Fruit fly (Drosophila melanogaster) whole organism, embryonic: Measurements from ENCODE around the gene CG11700.
A peak's percentile ranks its signal among the peaks of the same experiment; 100 is the strongest.

Source experiments
- Awh ChIP-seq: fragments of 200-800 bp; sonication (Bioruptor generic); IDR thresholded peaks from 2 replicates; pipeline ENCODE4, ENCODE4 v1.3.6; 2022; ENCODE audit warnings: missing biosample characterization, missing genetic modification characterization
- BtbVII ChIP-seq: fragments of 200-800 bp; sonication (Bioruptor generic); optimal IDR thresholded peaks from 3 replicates; lab custom pipeline; 2017; ENCODE audit warnings: missing biosample characterization, mild to moderate bottlenecking, missing genetic modification characterization
- CG11398 ChIP-seq: fragments of 200-800 bp; sonication (Bioruptor generic); optimal IDR thresholded peaks from 2 replicates; lab custom pipeline; 2016; ENCODE audit warnings: missing biosample characterization, missing genetic modification characterization
- CG11695 ChIP-seq: fragments of 200-800 bp; sonication (Bioruptor generic); IDR thresholded peaks from 3 replicates; pipeline ENCODE4 v1.3.6; 2022; ENCODE audit warnings: missing biosample characterization, missing genetic modification characterization
- CG12391 ChIP-seq: fragments of 200-800 bp; sonication (Bioruptor generic); optimal IDR thresholded peaks from 3 replicates; lab custom pipeline; 2018; ENCODE audit warnings: missing biosample characterization, mild to moderate bottlenecking, missing genetic modification characterization, moderate library complexity
- CG12769 ChIP-seq: fragments of 200-800 bp; sonication (Bioruptor generic); optimal IDR thresholded peaks from 2 replicates; lab custom pipeline; 2019; ENCODE audit warnings: missing biosample characterization, mild to moderate bottlenecking, missing genetic modification characterization, moderate library complexity
- CG2202 ChIP-seq: fragments of 200-800 bp; sonication (Bioruptor generic); optimal IDR thresholded peaks from 2 replicates; lab custom pipeline; 2018; ENCODE audit warnings: missing biosample characterization, mild to moderate bottlenecking, missing genetic modification characterization
- CG2712 ChIP-seq: fragments of 200-800 bp; optimal IDR thresholded peaks from 3 replicates; lab custom pipeline; 2019; ENCODE audit warnings: missing biosample characterization, mild to moderate bottlenecking, missing genetic modification characterization, moderate library complexity
- CG31388 ChIP-seq: fragments of 200-800 bp; sonication (Bioruptor generic); optimal IDR thresholded peaks from 2 replicates; lab custom pipeline; 2016; ENCODE audit warnings: missing biosample characterization, missing genetic modification characterization
- CG34376 ChIP-seq: fragments of 200-800 bp; sonication (Bioruptor generic); optimal IDR thresholded peaks from 2 replicates; lab custom pipeline; 2018; ENCODE audit warnings: missing biosample characterization, mild to moderate bottlenecking, missing genetic modification characterization
- CG3847 ChIP-seq: fragments of 200-800 bp; sonication (Bioruptor generic); IDR thresholded peaks from 2 replicates; pipeline ENCODE4 v1.3.6; 2022; ENCODE audit warnings: missing biosample characterization, missing genetic modification characterization
- CG4820 ChIP-seq: fragments of 200-800 bp; sonication (Bioruptor generic); optimal IDR thresholded peaks from 3 replicates; lab custom pipeline; 2016; ENCODE audit warnings: missing biosample characterization, missing genetic modification characterization
- CG6175 ChIP-seq: fragments of 200-800 bp; sonication (Bioruptor generic); IDR thresholded peaks from 3 replicates; pipeline ENCODE4 v1.3.6; 2022; ENCODE audit warnings: missing biosample characterization, missing genetic modification characterization
- CG6791 ChIP-seq: fragments of 200-800 bp; sonication (Bioruptor generic); IDR thresholded peaks from 3 replicates; pipeline ENCODE4 v1.3.6; 2022; ENCODE audit warnings: missing biosample characterization, missing genetic modification characterization; ENCODE audit not compliant: partially characterized antibody
- CG7928 ChIP-seq: fragments of 200-800 bp; sonication (Bioruptor generic); optimal IDR thresholded peaks from 2 replicates; lab custom pipeline; 2017; ENCODE audit warnings: missing biosample characterization, mild to moderate bottlenecking, missing genetic modification characterization
- CG8290 ChIP-seq, 3 experiments: fragments of 200-800 bp; sonication (Bioruptor generic); optimal IDR thresholded peaks; 2 replicates each; lab custom pipeline; 2016 to 2019; ENCODE audit warnings: missing biosample characterization in 3 of 3, missing genetic modification characterization in 3 of 3, mild to moderate bottlenecking in 2 of 3, moderate library complexity in 1 of 3
- CTCF ChIP-seq: fragments of 200-800 bp; sonication (Bioruptor generic); optimal IDR thresholded peaks from 2 replicates; lab custom pipeline; 2017; ENCODE audit warnings: missing biosample characterization, mild to moderate bottlenecking, missing genetic modification characterization, moderate library complexity
- CoRest ChIP-seq: fragments of 200-800 bp; sonication (Bioruptor generic); optimal IDR thresholded peaks from 3 replicates; lab custom pipeline; 2018; ENCODE audit warnings: missing biosample characterization, mild to moderate bottlenecking, missing genetic modification characterization, moderate library complexity
- D ChIP-seq, 2 experiments: fragments of 200-800 bp in 1 of 2; fragments of >200 bp in 1 of 2; sonication (Bioruptor generic) in 1 of 2; optimal IDR thresholded peaks; 2 replicates in 1 of 2; 3 replicates in 1 of 2; lab custom pipeline; 2017; ENCODE audit warnings: mild to moderate bottlenecking in 1 of 2, missing biosample characterization in 1 of 2, missing genetic modification characterization in 1 of 2, missing genetic modification reagents in 1 of 2
- Doc3 ChIP-seq: fragments of 200-800 bp; sonication (Bioruptor generic); IDR thresholded peaks from 3 replicates; pipeline ENCODE4 v1.3.6; 2022; ENCODE audit warnings: missing biosample characterization, missing genetic modification characterization; ENCODE audit not compliant: partially characterized antibody
- Dref ChIP-seq: fragments of 200-800 bp; sonication (Bioruptor generic); IDR thresholded peaks from 2 replicates; pipeline ENCODE4 v1.3.6; 2022; ENCODE audit warnings: missing biosample characterization, missing genetic modification characterization
- HLH3B ChIP-seq: fragments of 200-800 bp; sonication (Bioruptor generic); IDR thresholded peaks from 2 replicates; pipeline ENCODE4 v1.3.6; 2022; ENCODE audit warnings: missing biosample characterization, missing genetic modification characterization
- Hey ChIP-seq: fragments of 200-800 bp; sonication (Bioruptor generic); optimal IDR thresholded peaks from 3 replicates; lab custom pipeline; 2018; ENCODE audit warnings: missing biosample characterization, mild to moderate bottlenecking, missing genetic modification characterization
- Hr3 ChIP-seq: fragments of 200-800 bp; sonication (Bioruptor generic); optimal IDR thresholded peaks from 3 replicates; lab custom pipeline; 2016; ENCODE audit warnings: missing biosample characterization, missing genetic modification characterization
- Hr39 ChIP-seq: fragments of >200 bp; optimal IDR thresholded peaks from 2 replicates; lab custom pipeline; 2017
- Max ChIP-seq: fragments of 200-800 bp; sonication (Bioruptor generic); optimal IDR thresholded peaks from 2 replicates; lab custom pipeline; 2016; ENCODE audit warnings: missing biosample characterization, mild to moderate bottlenecking, missing genetic modification characterization
- Med ChIP-seq: fragments of 200-800 bp; sonication (Bioruptor generic); peaks from one replicate; lab custom pipeline; 2016; ENCODE audit warnings: missing biosample characterization, missing genetic modification characterization, mild to moderate bottlenecking, inconsistent platforms, moderate library complexity
- Poxn ChIP-seq: fragments of 200-800 bp; sonication (Bioruptor generic); IDR thresholded peaks from 2 replicates; pipeline ENCODE4 v1.3.6; 2022; ENCODE audit warnings: missing biosample characterization, missing genetic modification characterization
- az2 ChIP-seq: fragments of 200-800 bp; sonication (Bioruptor generic); optimal IDR thresholded peaks from 3 replicates; lab custom pipeline; 2016; ENCODE audit warnings: missing biosample characterization, missing genetic modification characterization
- bsh ChIP-seq, 2 experiments: fragments of 200-800 bp; sonication (Bioruptor generic); optimal IDR thresholded peaks; 2 replicates each; lab custom pipeline; 2017 to 2018; ENCODE audit warnings: mild to moderate bottlenecking in 2 of 2, missing biosample characterization in 2 of 2, missing genetic modification characterization in 2 of 2, moderate library complexity in 1 of 2
- cas ChIP-seq: fragments of 200-800 bp; sonication (Bioruptor generic); IDR thresholded peaks from 2 replicates; pipeline ENCODE4 v1.3.6; 2022; ENCODE audit warnings: missing biosample characterization, missing genetic modification characterization
- chinmo ChIP-seq: fragments of 200-800 bp; sonication (Bioruptor generic); IDR thresholded peaks from 4 replicates; pipeline ENCODE4 v1.3.6; 2022; ENCODE audit warnings: missing biosample characterization, missing genetic modification characterization; ENCODE audit not compliant: partially characterized antibody
- chn ChIP-seq: fragments of 200-800 bp; sonication (Bioruptor generic); optimal IDR thresholded peaks from 2 replicates; lab custom pipeline; 2016; ENCODE audit warnings: missing biosample characterization, missing genetic modification characterization
- ci ChIP-seq: fragments of 200-800 bp; sonication (Bioruptor generic); IDR thresholded peaks from 3 replicates; pipeline ENCODE4 v1.3.6; 2022; ENCODE audit warnings: missing biosample characterization, missing genetic modification characterization
- dati ChIP-seq: fragments of 200-800 bp; sonication (Bioruptor generic); IDR thresholded peaks from 2 replicates; pipeline ENCODE4 v1.3.6; 2022; ENCODE audit warnings: missing biosample characterization, missing genetic modification characterization
- dimm ChIP-seq: fragments of 200-800 bp; sonication (Bioruptor generic); IDR thresholded peaks from 2 replicates; pipeline ENCODE4 v1.3.6; 2022; ENCODE audit warnings: missing biosample characterization, missing genetic modification characterization
- ems ChIP-seq: fragments of 200-800 bp; sonication (Bioruptor generic); optimal IDR thresholded peaks from 3 replicates; lab custom pipeline; 2016; ENCODE audit warnings: missing biosample characterization, missing genetic modification characterization
- ftz-f1 ChIP-seq: fragments of 200-800 bp; sonication (Bioruptor generic); optimal IDR thresholded peaks from 2 replicates; lab custom pipeline; 2016; ENCODE audit warnings: missing biosample characterization, missing genetic modification characterization
- gcm2 ChIP-seq: fragments of 200-800 bp; sonication (Bioruptor generic); optimal IDR thresholded peaks from 2 replicates; lab custom pipeline; 2016; ENCODE audit warnings: missing biosample characterization, missing genetic modification characterization
- ken ChIP-seq: fragments of 200-800 bp; sonication (Bioruptor generic); IDR thresholded peaks from 3 replicates; pipeline ENCODE4 v1.3.6; 2022; ENCODE audit warnings: missing biosample characterization, missing genetic modification characterization
- lab ChIP-seq: fragments of 200-800 bp; sonication (Bioruptor generic); optimal IDR thresholded peaks from 3 replicates; lab custom pipeline; 2017; ENCODE audit warnings: missing biosample characterization, missing genetic modification characterization, mild to moderate bottlenecking, moderate library complexity, missing genetic modification reagents
- mirr ChIP-seq: fragments of 200-800 bp; sonication (Bioruptor generic); optimal IDR thresholded peaks from 3 replicates; lab custom pipeline; 2018; ENCODE audit warnings: missing biosample characterization, mild to moderate bottlenecking, missing genetic modification characterization
- pb ChIP-seq: fragments of 200-800 bp; sonication (Bioruptor generic); optimal IDR thresholded peaks from 3 replicates; lab custom pipeline; 2016; ENCODE audit warnings: missing biosample characterization, missing genetic modification characterization
- pfk ChIP-seq: fragments of 200-800 bp; sonication (Bioruptor generic); optimal IDR thresholded peaks from 2 replicates; lab custom pipeline; 2018; ENCODE audit warnings: missing biosample characterization, mild to moderate bottlenecking, missing genetic modification characterization, moderate library complexity
- sima ChIP-seq: fragments of 200-800 bp; sonication (Bioruptor generic); optimal IDR thresholded peaks from 2 replicates; lab custom pipeline; 2016; ENCODE audit warnings: missing biosample characterization, missing genetic modification characterization
- slou ChIP-seq: fragments of 200-800 bp; sonication (Bioruptor generic); optimal IDR thresholded peaks from 3 replicates; lab custom pipeline; 2016; ENCODE audit warnings: missing biosample characterization, missing genetic modification characterization
- tll ChIP-seq, 2 experiments: fragments of 200-800 bp in 1 of 2; fragments of >200 bp in 1 of 2; sonication (Bioruptor generic) in 1 of 2; optimal IDR thresholded peaks; 2 replicates each; lab custom pipeline; 2017 to 2019; ENCODE audit warnings: missing biosample characterization in 2 of 2, missing genetic modification characterization in 2 of 2, mild to moderate bottlenecking in 1 of 2, moderate library complexity in 1 of 2
- trh ChIP-seq: fragments of 200-800 bp; sonication (Bioruptor generic); optimal IDR thresholded peaks from 2 replicates; lab custom pipeline; 2016; ENCODE audit warnings: missing biosample characterization, missing genetic modification characterization
- tup ChIP-seq: fragments of 200-800 bp; sonication (Bioruptor generic); optimal IDR thresholded peaks from 2 replicates; lab custom pipeline; 2016; ENCODE audit warnings: missing biosample characterization, mild to moderate bottlenecking, missing genetic modification characterization, moderate library complexity
- zfh1 ChIP-seq: fragments of 200-800 bp; sonication (Bioruptor generic); IDR thresholded peaks from 3 replicates; pipeline ENCODE4 v1.3.6; 2022; ENCODE audit warnings: missing biosample characterization, missing genetic modification characterization

Gene CG11700

DNA sequence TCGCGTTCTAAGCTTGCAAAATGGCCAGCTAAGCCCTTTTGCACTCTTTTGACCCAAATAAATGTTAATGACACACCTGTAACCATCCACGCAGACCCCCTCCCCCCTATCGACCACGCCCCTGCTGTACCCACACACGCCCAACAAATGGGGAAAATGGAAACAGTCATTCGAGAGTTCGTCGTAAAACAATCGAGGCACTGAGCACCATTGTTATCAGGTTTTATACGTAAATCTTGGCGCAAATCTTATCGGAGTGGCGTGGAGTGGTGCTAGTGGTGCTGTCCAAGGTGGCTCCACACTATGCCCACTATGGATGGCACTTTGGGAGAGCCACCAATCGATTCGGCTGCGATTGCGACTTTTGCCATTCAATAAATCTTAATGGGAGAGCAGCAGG is 18.9 kb downstream of the CG11700 start (continued):
- TF ChIP-seq Hr3 (no peak), lab (GFP tag; lab: Kevin White, UChicago) (peak; percentile 27), ftz-f1 (GFP tag; lab: Kevin White, UChicago) (peak; percentile 45), CG6175 (0 out of 3 replicates have a peak, but pooled peaks have one; percentile 22), trh (GFP tag; lab: Kevin White, UChicago) (no peak), CG12769 (tag; lab: Kevin White, UChicago) (peak; percentile 72), ci (no peak), mirr (peak; percentile 81), CG8290 (GFP tag; optimal IDR thresholded peaks at IDR 0.05; lab: Kevin White, UChicago) (no peak), CG8290 (tag; optimal IDR thresholded peaks at IDR 0.05; lab: Kevin White, UChicago) (peak in 1 of 2 experiments; percentile 46), CG7928 (GFP tag; lab: Kevin White, UChicago) (no peak), Max (no peak), zfh1 (GFP tag; lab: Robert Waterston, UW) (no peak), Hr39 (lab: Kevin White, UChicago) (no peak), az2 (GFP tag; lab: Kevin White, UChicago) (no peak), CG11398 (GFP tag; lab: Kevin White, UChicago) (no peak), CoRest (tag; lab: Kevin White, UChicago) (no peak), CG4820 (no peak), CG12391 (tag; lab: Kevin White, UChicago) (no peak), CG3847 (0 out of 2 replicates have a peak, but pooled peaks have one; percentile 5), Med (GFP tag; lab: Kevin White, UChicago) (peak; percentile 30), Dref (GFP tag; lab: Robert Waterston, UW) (0 out of 2 replicates have a peak, but pooled peaks have one; percentile 7), CG11695 (no peak), BtbVII (GFP tag; lab: Kevin White, UChicago) (no peak), Hey (tag; lab: Kevin White, UChicago) (peak; percentile 16)

DNA sequence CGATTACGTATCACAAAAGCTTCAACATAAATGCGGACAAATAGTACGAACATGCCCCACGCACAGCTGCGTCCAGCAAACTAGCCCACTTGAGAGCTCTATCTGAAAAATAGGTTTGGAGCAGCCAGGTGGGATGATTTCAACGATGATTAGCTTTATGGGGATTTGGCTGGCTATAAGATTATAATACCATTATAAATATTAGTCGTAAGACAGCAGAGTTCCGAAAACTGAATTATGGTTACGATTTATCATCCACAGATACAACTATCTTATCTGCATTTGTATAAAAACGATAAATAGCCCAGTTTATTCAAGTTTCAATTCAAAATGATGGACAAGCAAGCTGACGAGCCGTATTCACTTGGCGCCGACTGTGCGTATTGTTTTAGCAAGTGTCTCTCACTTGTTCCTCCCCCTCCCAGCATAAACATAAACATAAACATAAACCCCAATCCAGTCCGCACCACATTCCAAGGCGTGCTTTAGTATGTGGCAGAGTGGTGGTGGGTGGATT is 19.7 kb downstream of the CG11700 start:
- TF ChIP-seq Poxn (GFP tag; lab: Robert Waterston, UW) (0 out of 2 replicates have a peak, but pooled peaks have one; percentile 15), pfk (GFP tag; lab: Kevin White, UChicago) (peak; percentile 22), CG31388 (GFP tag; lab: Kevin White, UChicago) (peak; percentile 50), CTCF (GFP tag; lab: Kevin White, UChicago) (peak; percentile 14), CG2712 (tag; lab: Kevin White, UChicago) (peak; percentile 77), Awh (0 out of 2 replicates have a peak, but pooled peaks have one; percentile 9), dati (no peak), ken (GFP tag; lab: Robert Waterston, UW) (no peak), HLH3B (GFP tag; lab: Robert Waterston, UW) (peak; percentile 55), tll (GFP tag; optimal IDR thresholded peaks at IDR 0.05; lab: Kevin White, UChicago) (no peak), BtbVII (GFP tag; lab: Kevin White, UChicago) (peak; percentile 89), CG3847 (peak; percentile 67), sima (GFP tag; lab: Kevin White, UChicago) (no peak), tup (GFP tag; lab: Kevin White, UChicago) (peak; percentile 20), CG6791 (GFP tag; lab: Robert Waterston, UW) (no peak), slou (GFP tag; lab: Kevin White, UChicago) (no peak), ems (GFP tag; lab: Kevin White, UChicago) (peak; percentile 74), dimm (no peak), Doc3 (no peak), cas (GFP tag; lab: Robert Waterston, UW) (no peak), CG2202 (tag; lab: Kevin White, UChicago) (no peak), D (optimal IDR thresholded peaks at IDR 0.05; lab: Kevin White, UChicago) (no peak), D (GFP tag; optimal IDR thresholded peaks at IDR 0.05; lab: Kevin White, UChicago) (peak; percentile 74), gcm2 (peak; percentile 6), bsh (GFP tag; optimal IDR thresholded peaks at IDR 0.05; lab: Kevin White, UChicago) (peak in 1 of 2 experiments; percentile 60), CG34376 (GFP tag; lab: Kevin White, UChicago) (peak; percentile 84), chinmo (GFP tag; lab: Robert Waterston, UW) (no peak), chn (GFP tag; lab: Kevin White, UChicago) (peak; percentile 58), pb (GFP tag; lab: Kevin White, UChicago) (peak; percentile 40)
